Worm (Caenorhabditis elegans): ENCODE results near the gene C29F9.8.

C29F9.8 gene

ce11 chrIII:96196-96595 lies 722 bp downstream of the C29F9.8 start:
- no peak for TF ChIP-seq hnd-1 (tag; optimal IDR thresholded peaks at IDR 0.05)
- no peak for TF ChIP-seq hmg-4 (GFP tag; optimal IDR thresholded peaks at IDR 0.05)
- no peak for TF ChIP-seq ceh-36 (tag; optimal IDR thresholded peaks at IDR 0.05)
- TF ChIP-seq tbx-37 (GFP tag; conservative IDR thresholded peaks at IDR 0.05), result no peak
- TF ChIP-seq tbx-11 (GFP tag; IDR thresholded peaks at IDR 0.05), result no peak

DNA sequence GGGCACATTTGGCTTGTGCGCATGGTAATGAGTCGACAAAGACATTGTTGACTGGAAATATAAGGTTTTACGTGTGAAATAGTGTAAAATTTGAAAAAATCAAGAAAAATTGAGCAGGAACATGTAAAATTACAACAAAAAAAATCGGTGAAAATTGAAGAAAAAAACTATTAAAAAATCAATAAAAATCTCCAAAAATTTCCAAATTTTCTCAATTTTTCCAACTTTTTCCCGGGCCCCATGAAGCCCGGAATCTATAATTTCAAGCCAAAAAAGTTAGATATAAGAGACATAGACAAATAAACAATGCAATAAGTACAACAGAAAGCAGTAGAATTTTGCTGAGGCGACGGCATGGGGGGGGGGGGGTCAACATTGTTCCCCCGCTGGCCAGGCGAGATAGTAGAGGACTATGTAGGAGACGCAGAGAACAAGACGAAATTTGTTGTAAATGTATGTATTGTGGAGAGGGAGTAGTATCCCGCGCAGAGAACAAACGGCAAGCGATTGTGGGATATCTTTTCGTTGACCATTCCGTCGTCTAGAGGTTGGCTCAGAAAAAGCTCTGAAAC lies 2.1 kb downstream of the C29F9.8 start, which contains the start of gene pat-4:
pat-4 (minus strand) TSS at position 51 of the 572 bp plus-strand sequence.
- TF ChIP-seq hmg-4 (GFP tag; optimal IDR thresholded peaks at IDR 0.05) (peak; percentile 61), scrt-1 (GFP tag; IDR thresholded peaks at IDR 0.05) (no peak), aly-1 (tag; optimal IDR thresholded peaks at IDR 0.05) (no peak)

ce11 chrIII:92247-92646 lies 4.7 kb downstream of the C29F9.8 start:
- no peak for TF ChIP-seq ama-1 (optimal IDR thresholded peaks at IDR 0.05)
- no peak for TF ChIP-seq ceh-36 (tag; optimal IDR thresholded peaks at IDR 0.05)
- no peak for TF ChIP-seq aly-1 (tag; optimal IDR thresholded peaks at IDR 0.05)
- no peak for TF ChIP-seq scrt-1 (GFP tag; IDR thresholded peaks at IDR 0.05)
- no peak for TF ChIP-seq hmbx-1 (tag; optimal IDR thresholded peaks at IDR 0.05)
- no peak for TF ChIP-seq tbx-37 (GFP tag; conservative IDR thresholded peaks at IDR 0.05)
- TF ChIP-seq F13C5.2 (tag; optimal IDR thresholded peaks at IDR 0.05), result no peak
- TF ChIP-seq ets-7 (tag; optimal IDR thresholded peaks at IDR 0.05), result no peak
- TF ChIP-seq sea-1 (GFP tag; conservative IDR thresholded peaks at IDR 0.05), result no peak
- TF ChIP-seq hnd-1 (tag; optimal IDR thresholded peaks at IDR 0.05), result no peak
- no peak for TF ChIP-seq tra-4 (tag; optimal IDR thresholded peaks at IDR 0.05)
- TF ChIP-seq pes-1 (GFP tag; IDR thresholded peaks at IDR 0.05), result no peak
- no peak for TF ChIP-seq tbx-11 (GFP tag; IDR thresholded peaks at IDR 0.05)
- TF ChIP-seq ceh-13 (GFP tag; optimal IDR thresholded peaks at IDR 0.05), result no peak
- TF ChIP-seq flt-1 (GFP tag; IDR thresholded peaks at IDR 0.05), result no peak
- TF ChIP-seq hmg-4 (GFP tag; optimal IDR thresholded peaks at IDR 0.05), result no peak
- TF ChIP-seq B0310.2 (tag; optimal IDR thresholded peaks at IDR 0.05), result no peak

DNA sequence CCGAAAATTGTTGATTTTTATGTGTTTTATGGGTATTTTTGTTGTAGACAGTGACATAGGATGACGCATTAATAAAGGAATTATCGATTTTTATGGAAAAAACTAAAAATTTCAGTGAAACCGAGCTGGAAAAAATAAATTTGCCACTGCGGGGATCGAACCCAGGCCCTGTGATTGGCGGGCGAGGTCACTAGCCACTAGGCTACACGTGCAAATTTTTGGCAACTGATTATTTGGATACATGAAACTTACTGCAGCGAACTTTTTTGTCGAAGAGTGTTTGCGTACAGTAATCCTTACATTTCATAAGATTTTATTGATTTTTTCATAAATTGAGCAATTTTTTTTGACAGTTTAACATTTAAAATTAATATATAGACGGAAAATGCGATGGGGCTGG lies 7.8 kb downstream of the C29F9.8 start:
- TF ChIP-seq flt-1 (GFP tag; IDR thresholded peaks at IDR 0.05), result peak; percentile 67
- TF ChIP-seq tbx-11 (GFP tag; IDR thresholded peaks at IDR 0.05), result no peak
- TF ChIP-seq ets-7 (tag; optimal IDR thresholded peaks at IDR 0.05), result no peak
- peak; percentile 12 for TF ChIP-seq hmbx-1 (tag; optimal IDR thresholded peaks at IDR 0.05)
- no peak for TF ChIP-seq scrt-1 (GFP tag; IDR thresholded peaks at IDR 0.05)
- TF ChIP-seq hnd-1 (tag; optimal IDR thresholded peaks at IDR 0.05), result no peak
- no peak for TF ChIP-seq ceh-13 (GFP tag; optimal IDR thresholded peaks at IDR 0.05)
- no peak for TF ChIP-seq hmg-4 (GFP tag; optimal IDR thresholded peaks at IDR 0.05)
- no peak for TF ChIP-seq B0310.2 (tag; optimal IDR thresholded peaks at IDR 0.05)
- TF ChIP-seq tra-4 (tag; optimal IDR thresholded peaks at IDR 0.05), result peak; percentile 44
- TF ChIP-seq ceh-36 (tag; optimal IDR thresholded peaks at IDR 0.05), result peak; percentile 66
- no peak for TF ChIP-seq aly-1 (tag; optimal IDR thresholded peaks at IDR 0.05)
- peak; percentile 52 for TF ChIP-seq F13C5.2 (tag; optimal IDR thresholded peaks at IDR 0.05)
- TF ChIP-seq sea-1 (GFP tag; conservative IDR thresholded peaks at IDR 0.05), result peak; percentile 76
- peak; percentile 4 for TF ChIP-seq ama-1 (optimal IDR thresholded peaks at IDR 0.05)
- TF ChIP-seq pes-1 (GFP tag; IDR thresholded peaks at IDR 0.05), result peak; percentile 76
- no peak for TF ChIP-seq tbx-37 (GFP tag; conservative IDR thresholded peaks at IDR 0.05)

DNA sequence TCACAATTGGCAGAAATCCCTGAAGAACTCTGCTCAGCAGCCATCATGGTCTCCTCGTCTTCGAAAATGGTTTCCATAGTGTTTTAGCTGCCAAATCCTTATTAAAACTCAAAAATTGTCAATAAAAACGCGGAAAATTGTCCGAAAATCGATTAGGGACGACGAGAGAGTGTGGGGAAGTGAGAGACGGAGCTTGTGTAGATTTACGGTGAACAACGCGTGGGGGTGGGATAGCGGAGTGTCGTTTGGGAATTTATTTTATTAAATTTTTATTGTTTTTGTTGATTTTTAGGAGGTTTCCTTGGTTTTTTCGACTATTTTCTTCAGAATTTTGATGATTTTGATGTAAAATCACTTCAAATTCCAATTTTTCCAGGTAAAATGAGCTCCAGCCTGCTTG lies 9.7 kb downstream of the C29F9.8 start, which contains the start of the genes F54C4.4 and mrpl-40:
F54C4.4 (minus strand) TSS at position 199 of the 400 bp plus-strand sequence.
mrpl-40 (plus strand) TSS at position 377 of the 400 bp plus-strand sequence.
- TF ChIP-seq hnd-1 (tag; optimal IDR thresholded peaks at IDR 0.05) (no peak), hmbx-1 (tag; optimal IDR thresholded peaks at IDR 0.05) (no peak), flt-1 (GFP tag; IDR thresholded peaks at IDR 0.05) (0 out of 2 replicates have a peak, but pooled peaks have one; percentile 27), B0310.2 (tag; optimal IDR thresholded peaks at IDR 0.05) (no peak), F13C5.2 (tag; optimal IDR thresholded peaks at IDR 0.05) (peak; percentile 33), aly-1 (tag; optimal IDR thresholded peaks at IDR 0.05) (no peak), pes-1 (GFP tag; IDR thresholded peaks at IDR 0.05) (no peak), ama-1 (optimal IDR thresholded peaks at IDR 0.05) (no peak), tbx-37 (GFP tag; conservative IDR thresholded peaks at IDR 0.05) (0 out of 2 replicates have a peak, but pooled peaks have one; percentile 15), sea-1 (GFP tag; conservative IDR thresholded peaks at IDR 0.05) (no peak), ceh-36 (tag; optimal IDR thresholded peaks at IDR 0.05) (no peak), hmg-4 (GFP tag; optimal IDR thresholded peaks at IDR 0.05) (no peak), tbx-11 (GFP tag; IDR thresholded peaks at IDR 0.05) (no peak), ceh-13 (GFP tag; optimal IDR thresholded peaks at IDR 0.05) (no peak), tra-4 (tag; optimal IDR thresholded peaks at IDR 0.05) (no peak)

DNA sequence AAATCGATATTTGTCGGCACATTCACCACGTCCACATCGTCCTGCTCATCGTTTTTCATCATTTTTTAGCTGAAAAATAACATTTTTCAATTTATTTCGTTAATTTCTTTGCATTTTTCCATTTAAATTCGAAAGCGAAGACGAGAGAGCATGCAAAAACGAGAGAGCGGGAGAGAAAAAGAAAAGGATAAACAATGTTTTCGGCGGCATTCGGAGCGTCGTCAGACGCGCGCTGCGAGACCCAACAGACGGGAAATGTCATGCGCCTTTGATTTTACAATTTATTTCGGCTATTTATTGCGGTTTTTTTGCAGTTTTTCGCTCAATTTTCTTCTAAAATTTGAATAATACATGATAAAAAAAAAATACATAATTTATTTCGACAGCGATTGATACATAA lies 10.6 kb downstream of the C29F9.8 start, which contains the start of gene attf-3:
attf-3 (minus strand) TSS at position 69 of the 400 bp plus-strand sequence.
- TF ChIP-seq scrt-1 (GFP tag; IDR thresholded peaks at IDR 0.05) (no peak), F13C5.2 (tag; optimal IDR thresholded peaks at IDR 0.05) (peak; percentile 66)

ce11 chrIII:84372-84771 lies 12.5 kb downstream of the C29F9.8 start:
- TF ChIP-seq ceh-36 (tag; optimal IDR thresholded peaks at IDR 0.05), result no peak
- TF ChIP-seq B0310.2 (tag; optimal IDR thresholded peaks at IDR 0.05), result no peak

DNA sequence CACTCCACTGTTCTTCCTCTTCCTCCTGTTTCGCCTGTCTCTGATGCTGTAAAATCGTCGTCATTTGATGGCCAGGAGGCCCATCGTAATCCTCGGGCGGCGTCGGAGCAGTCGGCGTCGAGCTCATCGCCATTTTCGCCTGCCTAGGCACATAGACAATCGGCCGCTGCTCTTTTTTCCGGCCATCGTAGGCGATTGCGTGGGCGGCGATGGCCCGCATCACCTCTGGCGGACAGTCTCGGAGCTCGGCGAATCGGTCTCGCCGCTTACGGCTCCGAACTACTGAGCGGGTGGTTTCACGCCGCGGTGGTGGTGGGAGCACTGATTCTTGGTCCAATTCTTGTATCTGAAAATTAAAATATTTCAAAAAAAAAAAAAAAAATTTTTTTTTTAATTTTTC lies 24.8 kb downstream of the C29F9.8 start:
- no peak for TF ChIP-seq ceh-13 (GFP tag; optimal IDR thresholded peaks at IDR 0.05)
- no peak for TF ChIP-seq hmbx-1 (tag; optimal IDR thresholded peaks at IDR 0.05)
- no peak for TF ChIP-seq ets-7 (tag; optimal IDR thresholded peaks at IDR 0.05)
- TF ChIP-seq ceh-36 (tag; optimal IDR thresholded peaks at IDR 0.05), result no peak
- no peak for TF ChIP-seq tbx-37 (GFP tag; conservative IDR thresholded peaks at IDR 0.05)
- TF ChIP-seq sea-1 (GFP tag; conservative IDR thresholded peaks at IDR 0.05), result no peak
- no peak for TF ChIP-seq flt-1 (GFP tag; IDR thresholded peaks at IDR 0.05)
- no peak for TF ChIP-seq pes-1 (GFP tag; IDR thresholded peaks at IDR 0.05)
- no peak for TF ChIP-seq tra-4 (tag; optimal IDR thresholded peaks at IDR 0.05)
- no peak for TF ChIP-seq scrt-1 (GFP tag; IDR thresholded peaks at IDR 0.05)
